Worm (Caenorhabditis elegans): ENCODE data around the gene srx-68.

DNA sequence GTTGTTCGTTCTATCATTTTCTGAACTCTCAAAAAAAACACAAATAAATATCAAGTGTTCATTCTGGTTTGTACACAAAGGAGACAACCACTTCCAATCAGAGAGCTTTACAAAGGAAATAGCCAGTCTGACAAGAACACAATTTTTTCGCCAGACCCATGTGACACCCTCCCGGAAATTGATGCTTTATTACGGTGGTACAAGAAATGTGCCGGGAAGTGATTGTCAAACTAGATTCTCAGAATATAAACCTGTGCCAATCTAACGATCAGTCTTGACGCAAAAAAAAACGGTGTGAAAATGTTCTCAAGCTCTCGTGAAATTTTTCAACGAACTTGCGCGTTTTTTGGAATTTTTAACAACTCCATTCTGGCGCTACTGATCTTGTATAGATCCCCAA, 41.2 kb downstream of the srx-68 start, which contains the start of gene str-247:
- no peak for TF ChIP-seq ceh-43 (GFP tag; optimal IDR thresholded peaks at IDR 0.05)
- TF ChIP-seq elt-3 (tag; optimal IDR thresholded peaks at IDR 0.05) = no peak
- no peak for TF ChIP-seq nhr-2 (tag; optimal IDR thresholded peaks at IDR 0.05)
- TF ChIP-seq nhr-76 (tag; optimal IDR thresholded peaks at IDR 0.05) = no peak
- no peak for TF ChIP-seq cnd-1 (tag; optimal IDR thresholded peaks at IDR 0.05)
- TF ChIP-seq sem-2 (GFP tag; optimal IDR thresholded peaks at IDR 0.05) = no peak
- no peak for TF ChIP-seq snpc-4 (tag; optimal IDR thresholded peaks at IDR 0.05)
- no peak for TF ChIP-seq nhr-12 (tag; optimal IDR thresholded peaks at IDR 0.05)
- TF ChIP-seq unc-120 (tag; optimal IDR thresholded peaks at IDR 0.05; ENCODE audit: poor library complexity, severe bottlenecking) = no peak
- TF ChIP-seq hlh-1 (tag; optimal IDR thresholded peaks at IDR 0.05) = no peak
- TF ChIP-seq blmp-1 (tag; optimal IDR thresholded peaks at IDR 0.05) = no peak
- TF ChIP-seq nhr-237 (tag; optimal IDR thresholded peaks at IDR 0.05) = no peak
- TF ChIP-seq drap-1 (GFP tag; optimal IDR thresholded peaks at IDR 0.05) = no peak
- no peak for TF ChIP-seq unc-62 (GFP tag; optimal IDR thresholded peaks at IDR 0.05)
